Worm (Caenorhabditis elegans) whole organism, mixed stage, embryonic: ENCODE results near the gene F54C8.7.

Source experiments
- cnd-1 ChIP-seq: fragments of 200-800 bp; sonication (Bioruptor generic); optimal IDR thresholded peaks from 2 replicates; lab custom pipeline; 2018; ENCODE audit warnings: mild to moderate bottlenecking, missing genetic modification characterization, missing compliant biosample characterization
- nhr-2 ChIP-seq: fragments of 150-350 bp; optimal IDR thresholded peaks from 2 replicates; lab custom pipeline; 2014; ENCODE audit warnings: missing biosample characterization, missing genetic modification characterization

- TF ChIP-seq cnd-1 (tag; lab: Kevin White, UChicago) = no peak
- no peak for TF ChIP-seq nhr-2 (tag; lab: Kevin White, UChicago)
These were observed 33.6 kb upstream of the F54C8.7 start for ce11 chrIII:9487454-9487853.
